Worm (Caenorhabditis elegans) whole organism, dauer: ENCODE data around the gene sdz-33.
"Not testable (repeated sequence)": the region's sequence is repeated elsewhere in the genome, so short reads cannot be mapped to it uniquely, and the experiment has no call there.

Source experiments
- unc-62 ChIP-seq: sonication (generic microtip); optimal IDR thresholded peaks from 2 replicates; lab custom pipeline; 2017; ENCODE audit warnings: missing biosample characterization, missing genetic modification reagents, missing genetic modification characterization

sdz-33 gene

DNA sequence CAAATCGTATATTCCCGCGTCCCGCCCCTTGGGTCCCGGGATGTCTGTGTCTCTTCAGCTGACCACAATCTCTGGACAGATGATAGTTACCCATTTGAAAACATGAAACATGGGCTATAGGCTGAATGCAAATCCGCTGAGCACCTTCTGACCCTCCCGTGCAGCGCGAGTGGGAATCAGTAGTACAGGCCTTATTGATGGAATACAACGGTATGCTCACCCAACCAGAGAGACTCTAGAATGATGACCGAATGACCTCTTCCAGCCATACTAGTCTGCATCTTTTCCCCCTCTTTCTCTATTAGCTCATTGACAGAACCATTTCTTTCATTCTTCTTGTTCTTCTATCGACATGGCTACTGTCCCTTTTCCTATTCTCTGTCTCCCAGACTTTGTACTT is at the start of gene sdz-33:
TSS of gene sdz-33 (plus strand) at position 301 of the 400 bp plus-strand sequence.
- TF ChIP-seq unc-62 (GFP tag; lab: Kevin White, UChicago), result no peak

DNA sequence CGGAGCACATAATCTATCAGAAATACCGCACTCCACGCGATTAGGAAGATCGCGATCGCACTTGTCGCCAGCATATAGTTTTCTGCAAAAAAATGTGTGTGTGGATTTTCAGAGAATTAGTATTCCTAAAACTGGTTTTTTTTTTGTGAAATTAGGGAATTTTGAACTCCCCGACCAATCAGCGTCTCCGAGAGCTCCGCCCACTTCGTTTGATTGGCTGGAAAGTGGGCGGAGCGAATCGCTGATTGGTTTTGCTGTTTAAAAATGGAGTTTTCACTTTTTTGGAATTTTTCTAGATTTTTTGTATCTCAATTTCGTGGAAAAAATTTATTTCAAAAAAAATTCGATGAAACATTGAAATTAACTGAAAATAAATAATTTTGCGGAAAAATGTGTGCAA is 46.2 kb upstream of the sdz-33 start:
- TF ChIP-seq unc-62 (GFP tag; lab: Kevin White, UChicago), result no peak

DNA sequence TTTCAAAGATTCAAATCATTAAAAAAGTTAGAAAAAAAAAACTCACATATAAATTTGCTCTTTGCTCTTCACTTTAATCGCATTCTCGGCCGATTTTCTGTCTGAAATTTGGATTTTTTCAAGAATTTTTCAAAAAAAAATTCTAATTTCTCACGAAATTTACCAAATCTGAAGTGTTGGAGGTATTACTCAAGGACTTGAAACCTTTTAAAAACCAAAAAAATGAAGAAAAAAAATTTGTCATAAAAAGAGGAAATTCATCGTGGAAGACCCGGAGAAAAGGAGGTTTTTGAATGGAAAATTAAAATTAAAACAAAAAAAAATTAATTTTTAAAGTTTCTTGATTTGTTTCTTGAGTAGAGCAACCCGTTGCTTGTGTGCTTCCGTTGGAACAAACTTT is 45.1 kb upstream of the sdz-33 start, which contains the start of gene Y56A3A.2:
TSS of gene Y56A3A.2 (minus strand) at position 101 of the 400 bp plus-strand sequence.
- TF ChIP-seq unc-62 (GFP tag; lab: Kevin White, UChicago), result no peak

DNA sequence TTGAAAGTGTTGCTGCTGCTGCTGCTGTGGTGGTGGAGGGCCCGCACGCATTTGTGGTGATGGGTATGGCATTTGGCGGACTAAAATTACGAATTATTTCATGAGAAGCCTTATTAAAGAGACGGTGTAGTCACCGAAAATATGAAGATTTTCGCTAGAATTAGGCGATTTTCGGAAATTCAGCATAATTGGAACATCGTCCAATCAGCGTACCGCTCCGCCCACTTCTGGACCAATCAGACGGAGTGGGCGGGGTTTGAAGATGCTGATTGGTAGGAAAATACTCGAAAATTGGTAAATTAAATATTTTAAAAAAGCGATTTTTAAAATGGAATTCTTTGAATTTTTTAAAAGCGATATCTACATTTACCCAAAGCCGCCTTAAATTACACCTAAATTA is 41.1 kb upstream of the sdz-33 start:
- no peak for TF ChIP-seq unc-62 (GFP tag; lab: Kevin White, UChicago)

DNA sequence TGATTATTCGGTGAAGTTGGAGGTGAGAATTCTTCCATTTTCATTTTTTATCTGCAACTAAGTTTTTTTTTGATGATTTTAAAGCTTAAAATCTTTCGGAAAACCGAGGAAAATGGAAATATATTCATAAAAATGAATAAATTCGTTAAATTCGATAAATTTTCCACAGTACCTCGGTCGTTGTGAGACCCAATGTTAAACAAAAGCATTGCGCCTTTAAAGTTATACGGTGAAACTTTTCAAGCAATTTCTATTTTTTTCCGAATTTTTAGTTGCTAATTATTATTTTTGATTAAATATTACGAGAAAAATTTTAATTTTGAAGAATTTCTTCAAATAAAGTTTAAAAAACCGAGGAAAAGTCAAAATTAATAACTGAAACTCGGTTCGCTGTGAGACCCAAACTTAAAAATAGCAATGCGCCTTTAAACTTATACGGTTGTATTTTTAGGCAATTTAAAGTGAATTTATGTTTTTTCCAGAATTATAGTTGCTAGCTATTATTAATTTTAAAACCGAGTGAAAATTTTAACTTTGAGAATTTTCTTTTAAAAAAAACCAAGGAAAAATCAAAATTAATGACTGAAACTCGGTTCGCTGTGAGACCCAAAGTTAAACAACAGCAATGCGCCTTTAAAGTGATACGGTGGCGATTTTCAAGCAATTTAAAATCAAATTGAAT is 37.9 kb upstream of the sdz-33 start, which contains the start of gene taf-12:
TSS of gene taf-12 (minus strand) at position 51 of the 682 bp plus-strand sequence.
- no peak for TF ChIP-seq unc-62 (GFP tag; lab: Kevin White, UChicago)

DNA sequence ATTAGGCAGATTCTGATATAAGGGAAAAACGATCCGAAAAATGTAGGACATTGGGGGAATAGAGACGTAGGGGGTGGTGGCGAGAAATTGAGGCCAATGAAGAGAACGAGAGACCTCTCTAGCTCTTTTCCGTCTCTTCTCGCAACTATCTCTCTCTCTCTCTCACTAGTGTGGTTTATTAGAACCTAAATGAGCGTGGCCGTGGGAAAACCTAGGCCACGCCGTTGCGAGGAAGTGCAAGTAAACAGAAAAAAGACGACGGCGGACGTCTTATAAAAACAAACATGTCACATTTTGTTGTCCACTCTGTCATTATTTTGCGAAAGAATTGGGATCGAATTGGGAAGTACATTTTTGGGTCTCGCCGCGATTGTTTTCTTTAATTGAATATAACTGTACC is 37.3 kb upstream of the sdz-33 start:
- TF ChIP-seq unc-62 (GFP tag; lab: Kevin White, UChicago), result no peak

DNA sequence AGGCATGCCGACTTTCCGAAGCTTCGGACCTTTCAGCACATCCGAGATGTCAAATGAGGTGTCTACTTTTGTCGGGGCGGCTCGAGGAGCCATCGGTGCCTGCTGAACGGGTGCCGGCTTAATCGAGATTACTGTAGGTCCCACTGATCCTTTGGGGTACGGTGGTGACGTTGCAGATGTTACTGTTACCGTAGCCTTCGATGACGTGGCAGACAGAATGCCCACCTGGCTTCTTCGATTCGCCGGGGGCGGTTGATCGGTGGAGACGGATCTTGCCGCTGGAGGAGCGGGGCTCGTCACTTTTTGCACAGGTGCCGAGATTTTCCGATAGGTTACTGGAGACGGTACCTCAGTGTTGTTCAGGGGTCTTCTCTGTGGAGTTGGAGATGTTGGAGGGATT is 35.7 kb upstream of the sdz-33 start:
- TF ChIP-seq unc-62 (GFP tag; lab: Kevin White, UChicago), result no peak

DNA sequence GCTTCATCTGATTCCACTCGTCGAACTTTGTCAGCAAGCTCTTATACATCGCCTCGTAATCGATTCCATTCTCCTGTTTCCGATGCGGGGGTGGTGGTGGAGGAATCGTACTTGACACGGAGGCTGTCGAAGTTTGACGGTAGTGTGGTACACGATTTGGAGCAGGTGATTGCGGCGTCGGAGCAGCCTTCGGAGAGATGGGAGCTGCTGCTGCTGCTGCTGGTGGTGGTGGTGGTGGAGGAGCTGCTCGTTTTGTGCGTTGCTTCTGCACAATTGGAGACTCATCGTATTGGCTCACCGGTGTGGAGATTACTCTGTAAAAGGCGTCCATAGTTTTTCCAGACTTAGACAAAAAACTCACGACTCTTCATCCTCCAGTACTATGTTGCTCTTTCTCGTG is 33.0 kb upstream of the sdz-33 start:
- TF ChIP-seq unc-62 (GFP tag; lab: Kevin White, UChicago), result no peak

DNA sequence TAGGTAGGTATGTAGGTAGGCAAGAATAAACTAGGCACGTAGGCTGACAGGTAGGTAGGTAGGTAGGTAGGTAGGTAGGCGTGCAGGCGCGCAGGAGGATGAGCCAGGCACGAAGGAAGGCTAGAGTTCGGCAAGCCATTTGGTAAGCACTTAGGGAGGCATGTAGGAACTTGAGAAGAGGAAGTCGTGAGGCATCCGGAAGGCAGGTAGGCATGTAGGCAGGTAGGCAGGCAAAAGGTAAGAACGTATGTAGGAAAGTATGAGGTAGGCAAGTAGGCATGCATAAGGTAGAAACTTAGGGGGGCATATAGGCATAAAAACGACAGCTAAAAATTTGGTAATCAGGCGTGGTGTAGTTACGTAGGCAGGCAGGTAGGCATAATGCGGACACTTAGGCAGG is 31.1 kb upstream of the sdz-33 start:
- no peak for TF ChIP-seq unc-62 (GFP tag; lab: Kevin White, UChicago)

DNA sequence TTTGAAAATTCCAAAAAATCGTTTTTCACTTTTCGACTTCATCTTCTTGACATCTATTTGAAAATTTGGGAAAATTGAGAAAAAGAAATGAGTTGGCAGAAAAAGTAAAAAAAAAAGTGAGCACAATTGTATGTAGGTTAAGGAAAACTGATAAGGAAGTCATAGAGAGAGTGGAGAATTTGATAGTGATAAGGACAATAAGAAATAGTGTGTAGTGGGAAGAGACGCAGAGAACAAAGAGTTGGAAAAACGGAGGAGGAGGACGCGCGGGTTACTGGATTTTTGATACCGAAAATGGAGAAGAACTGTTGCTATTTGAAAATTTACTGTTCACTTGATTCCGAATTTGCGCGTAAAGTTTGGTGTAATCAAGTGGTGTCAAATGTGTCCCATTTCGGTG is 28.5 kb upstream of the sdz-33 start, which contains the start of gene Y56A3A.6:
TSS of gene Y56A3A.6 (minus strand) at position 53 of the 400 bp plus-strand sequence.
- no peak for TF ChIP-seq unc-62 (GFP tag; lab: Kevin White, UChicago)

DNA sequence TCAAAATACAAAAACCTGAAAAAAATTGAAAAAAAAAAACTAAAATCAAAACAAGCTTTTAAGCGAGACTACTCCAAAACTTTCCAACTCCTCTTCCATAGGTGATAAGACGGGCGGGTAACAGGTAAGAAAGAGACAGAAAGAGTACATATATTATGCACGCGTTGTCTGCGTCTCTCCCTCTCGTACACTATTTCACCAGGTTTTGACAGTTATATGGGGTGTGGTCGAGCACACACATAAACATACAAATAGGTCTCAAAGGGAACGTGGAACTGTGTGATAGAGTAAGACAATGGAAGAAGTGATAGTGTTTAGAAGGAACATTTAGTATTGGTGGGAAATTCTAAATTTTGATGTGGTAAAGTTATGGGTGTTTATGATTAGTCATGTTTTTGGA is 25.7 kb upstream of the sdz-33 start:
- TF ChIP-seq unc-62 (GFP tag; lab: Kevin White, UChicago), result no peak

DNA sequence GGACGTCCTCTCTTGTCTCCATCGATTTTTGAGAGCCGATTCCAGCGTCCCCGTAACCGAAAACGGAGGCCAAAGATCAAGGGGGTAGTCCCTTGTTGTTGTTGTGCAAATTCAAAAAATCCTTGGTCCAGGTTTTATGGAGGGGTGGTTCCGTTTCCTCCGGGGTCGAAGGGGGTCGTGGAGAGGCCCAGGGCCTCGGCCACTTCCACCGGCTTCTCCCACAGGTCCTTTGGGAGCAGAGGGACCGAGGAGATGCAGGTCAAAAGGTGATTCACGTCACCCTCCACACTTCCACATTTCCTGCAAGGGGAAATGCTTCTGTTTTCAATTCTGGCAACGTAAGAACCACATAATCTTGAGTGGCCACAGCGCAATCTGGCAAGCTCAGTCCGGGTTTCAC is 23.6 kb upstream of the sdz-33 start, which contains the start of gene fbxb-22:
TSS of gene fbxb-22 (minus strand) at position 61 of the 400 bp plus-strand sequence.
- not testable (repeated sequence) for TF ChIP-seq unc-62 (GFP tag; lab: Kevin White, UChicago)

DNA sequence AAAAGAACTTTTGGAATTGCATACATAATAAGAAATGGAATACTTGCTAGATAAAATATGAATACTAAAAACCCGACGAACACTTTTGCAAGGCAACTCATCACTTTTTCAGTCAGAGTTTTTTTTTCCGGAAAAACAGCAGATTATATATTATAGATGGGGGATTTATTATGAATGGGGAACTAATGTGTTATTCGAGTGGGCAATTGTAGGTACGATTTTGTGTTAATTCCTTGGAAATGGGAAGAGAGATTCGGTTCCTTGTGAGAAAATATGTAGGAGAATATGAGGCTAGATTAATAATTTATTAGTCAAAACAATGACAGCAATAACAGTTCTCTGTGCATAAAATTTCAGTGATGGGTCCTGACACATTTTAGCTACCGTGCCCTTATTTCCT is 15.9 kb upstream of the sdz-33 start, which contains the start of gene faah-5:
TSS of gene faah-5 (minus strand) at position 101 of the 400 bp plus-strand sequence.
- no peak for TF ChIP-seq unc-62 (GFP tag; lab: Kevin White, UChicago)

DNA sequence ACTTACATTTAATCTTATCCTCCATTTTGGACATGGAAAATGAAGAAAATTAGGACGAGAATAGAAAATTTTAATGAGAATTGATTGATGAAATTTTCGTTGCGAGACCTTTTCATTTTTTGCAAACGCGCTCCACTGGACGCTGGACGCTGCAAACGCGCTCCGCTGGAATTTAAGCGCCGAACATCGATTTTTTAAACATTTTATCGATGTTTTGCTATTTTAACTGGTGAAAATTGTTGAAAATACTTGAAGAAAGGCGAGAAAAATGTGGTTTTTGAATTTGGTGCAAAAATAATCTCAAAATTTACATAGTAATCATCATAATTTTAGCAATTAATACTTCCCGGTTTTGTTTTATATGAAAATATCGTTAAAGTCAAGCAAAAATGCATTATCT is 14.3 kb upstream of the sdz-33 start, which contains the start of gene Y56A3A.41:
TSS of gene Y56A3A.41 (minus strand) at position 101 of the 400 bp plus-strand sequence.
- TF ChIP-seq unc-62 (GFP tag; lab: Kevin White, UChicago), result no peak

DNA sequence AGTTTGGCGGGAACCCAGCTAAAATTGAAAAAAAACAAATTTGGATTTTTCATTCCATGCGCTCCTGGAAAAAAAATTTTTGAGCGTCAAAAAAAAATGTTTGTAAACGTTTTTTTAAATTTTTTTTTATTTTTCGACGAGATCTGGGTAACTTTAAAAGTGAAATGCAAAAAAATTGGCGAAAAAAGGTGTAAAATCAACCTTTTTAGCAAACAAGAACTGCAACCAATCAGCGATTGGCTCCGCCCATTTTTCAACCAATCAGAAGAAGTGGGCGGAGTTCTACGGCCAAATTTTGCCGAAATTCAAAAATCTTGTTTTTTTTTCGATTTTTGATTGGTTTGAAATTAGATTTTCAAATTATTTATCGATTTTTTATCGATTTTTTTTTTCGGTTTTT is 11.8 kb upstream of the sdz-33 start:
- TF ChIP-seq unc-62 (GFP tag; lab: Kevin White, UChicago), result no peak

DNA sequence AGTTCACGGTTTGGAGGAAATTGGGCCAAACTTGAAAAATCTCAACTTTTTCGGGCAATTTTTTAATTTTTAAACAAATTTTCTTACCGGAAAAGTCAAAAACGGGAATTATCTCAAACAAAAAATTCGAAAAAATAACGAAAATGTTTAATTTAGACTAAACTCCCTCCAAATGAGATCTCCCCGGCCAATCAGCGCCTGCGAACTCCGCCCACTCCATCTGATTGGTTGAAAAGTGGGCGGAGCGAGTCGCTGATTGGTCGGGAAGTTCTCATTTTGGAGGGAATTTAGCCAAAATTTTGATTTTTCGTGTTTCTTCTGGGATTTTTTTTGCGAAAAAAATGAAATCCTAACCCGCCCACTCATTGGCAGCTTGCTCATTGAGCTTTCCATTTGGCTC is 10.6 kb upstream of the sdz-33 start:
- no peak for TF ChIP-seq unc-62 (GFP tag; lab: Kevin White, UChicago)

DNA sequence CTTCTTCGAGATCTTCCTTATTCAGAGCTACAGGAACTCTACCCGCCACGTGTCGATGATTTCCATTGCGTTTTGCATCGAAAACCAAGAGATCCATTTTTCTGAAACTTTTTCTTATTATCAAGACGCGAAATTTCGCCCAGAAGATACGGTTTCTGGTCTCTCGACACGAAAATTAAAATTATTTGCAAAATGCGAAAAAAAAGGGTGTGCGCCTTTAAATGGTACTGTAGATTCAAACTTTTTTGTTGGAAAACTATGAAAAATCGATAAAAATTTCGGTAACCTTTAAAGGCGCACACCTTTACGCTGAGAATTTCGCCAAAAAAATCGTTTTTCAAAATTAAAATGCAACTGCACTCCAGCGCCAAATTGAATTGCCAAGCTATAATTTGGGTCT is 9.1 kb upstream of the sdz-33 start, which contains the start of gene tsen-2:
TSS of gene tsen-2 (minus strand) at position 101 of the 400 bp plus-strand sequence.
- no peak for TF ChIP-seq unc-62 (GFP tag; lab: Kevin White, UChicago)
